Worm (Caenorhabditis elegans) whole organism, L4 larva: Measurements from ENCODE around the gene C27B7.2.

Experiments used
- F44E2.7 ChIP-seq: fragments of 200-800 bp; sonication (Bioruptor generic); IDR thresholded peaks from 2 replicates; pipeline ENCODE4 v2.1.2; 2022; ENCODE audit warnings: missing genetic modification characterization, missing compliant biosample characterization
- nhr-11 ChIP-seq: fragments of 150-350 bp; optimal IDR thresholded peaks from 2 replicates; lab custom pipeline; 2014; ENCODE audit warnings: missing biosample characterization, missing genetic modification characterization

- TF ChIP-seq nhr-11 (tag; lab: Kevin White, UChicago) (no peak), F44E2.7 (GFP tag; lab: Robert Waterston, UW) (no peak)
Measured at ce11 chrIV:8916010-8916409, 23.4 kb downstream of the C27B7.2 start, which contains the start of gene C27B7.9.
